Fruit fly (Drosophila melanogaster) whole organism, wandering third instar larva: ENCODE data around the gene Pxd.

Source experiments
- Abd-B ChIP-seq: fragments of >200 bp; optimal IDR thresholded peaks from 2 replicates; lab custom pipeline; 2017; ENCODE audit warnings: missing biosample characterization, missing genetic modification characterization
- CG32264 ChIP-seq: fragments of 200-800 bp; sonication (Bioruptor generic); optimal IDR thresholded peaks from 2 replicates; lab custom pipeline; 2016; ENCODE audit warnings: missing biosample characterization, missing genetic modification characterization
- CG9705 ChIP-seq: fragments of 200-800 bp; sonication (Bioruptor generic); optimal IDR thresholded peaks from 2 replicates; lab custom pipeline; 2018; ENCODE audit warnings: missing biosample characterization, mild to moderate bottlenecking, missing genetic modification characterization
- CrebA ChIP-seq: fragments of 200-800 bp; sonication (Bioruptor generic); optimal IDR thresholded peaks from 2 replicates; lab custom pipeline; 2016; ENCODE audit warnings: missing biosample characterization, mild to moderate bottlenecking, missing genetic modification characterization, borderline replicate concordance
- Dfd ChIP-seq: fragments of >200 bp; optimal IDR thresholded peaks from 2 replicates; lab custom pipeline; 2017; ENCODE audit warnings: missing biosample characterization, missing genetic modification characterization
- Dif ChIP-seq: fragments of 200-275, 200-300 bp; sonication (Bioruptor generic); optimal IDR thresholded peaks from 2 replicates; lab custom pipeline; 2018; ENCODE audit warnings: missing biosample characterization, missing genetic modification characterization; ENCODE audit not compliant: partially characterized antibody
- GATAd ChIP-seq: sonication (Bioruptor generic); optimal IDR thresholded peaks from 2 replicates; lab custom pipeline; 2016; ENCODE audit warnings: missing biosample characterization, missing genetic modification characterization
- HLH106 ChIP-seq: fragments of 200-800 bp; optimal IDR thresholded peaks from 3 replicates; lab custom pipeline; 2019; ENCODE audit warnings: missing biosample characterization, mild to moderate bottlenecking, missing genetic modification characterization, moderate library complexity
- Hnf4 ChIP-seq: fragments of 200-800 bp; sonication (Bioruptor generic); optimal IDR thresholded peaks from 2 replicates; lab custom pipeline; 2016; ENCODE audit warnings: missing biosample characterization, mild to moderate bottlenecking, missing genetic modification characterization
- Hr78 ChIP-seq: fragments of >200 bp; optimal IDR thresholded peaks from 2 replicates; lab custom pipeline; 2017; ENCODE audit warnings: missing biosample characterization, missing genetic modification characterization
- Hr83 ChIP-seq: fragments of 200-300 bp; sonication (Bioruptor generic); optimal IDR thresholded peaks from 2 replicates; lab custom pipeline; 2016; ENCODE audit warnings: missing biosample characterization, mild to moderate bottlenecking, missing genetic modification characterization, moderate library complexity; ENCODE audit not compliant: poor library complexity, severe bottlenecking
- Jra ChIP-seq: sonication (Bioruptor generic); optimal IDR thresholded peaks from 2 replicates; lab custom pipeline; 2016; ENCODE audit warnings: missing biosample characterization, missing genetic modification characterization
- Myc ChIP-seq: fragments of >200 bp; optimal IDR thresholded peaks from 2 replicates; lab custom pipeline; 2017
- OdsH ChIP-seq: fragments of 200-800 bp; sonication (Bioruptor generic); optimal IDR thresholded peaks from 2 replicates; lab custom pipeline; 2016; ENCODE audit warnings: missing biosample characterization, mild to moderate bottlenecking, missing genetic modification characterization
- Rel ChIP-seq, 2 experiments: fragments of 200-800 bp; sonication (Bioruptor generic) in 1 of 2; optimal IDR thresholded peaks; 2 replicates in 1 of 2; 3 replicates in 1 of 2; lab custom pipeline; 2016 to 2019; ENCODE audit warnings: mild to moderate bottlenecking in 2 of 2, missing biosample characterization in 2 of 2, missing genetic modification characterization in 2 of 2, moderate library complexity in 1 of 2
- Sp1 ChIP-seq: fragments of 200-800 bp; sonication (Bioruptor generic); optimal IDR thresholded peaks from 3 replicates; lab custom pipeline; 2019; ENCODE audit warnings: missing biosample characterization, mild to moderate bottlenecking, missing genetic modification characterization, moderate library complexity
- Vsx2 ChIP-seq: fragments of 200-300, 225-300 bp; sonication (Bioruptor generic); optimal IDR thresholded peaks from 2 replicates; lab custom pipeline; 2018; ENCODE audit warnings: missing biosample characterization, missing genetic modification characterization; ENCODE audit not compliant: partially characterized antibody
- brk ChIP-seq: fragments of 200-800 bp; sonication (Bioruptor generic); optimal IDR thresholded peaks from 2 replicates; lab custom pipeline; 2016; ENCODE audit warnings: missing biosample characterization, mild to moderate bottlenecking, missing genetic modification characterization
- dmrt93B ChIP-seq: fragments of 200-800 bp; sonication (Bioruptor generic); optimal IDR thresholded peaks from 2 replicates; lab custom pipeline; 2018; ENCODE audit warnings: missing biosample characterization, mild to moderate bottlenecking, missing genetic modification characterization
- dsf ChIP-seq: sonication (Bioruptor generic); optimal IDR thresholded peaks from 2 replicates; lab custom pipeline; 2016; ENCODE audit warnings: missing biosample characterization, missing genetic modification characterization, borderline replicate concordance
- ey ChIP-seq: fragments of 200-800 bp; sonication (Bioruptor generic); optimal IDR thresholded peaks from 2 replicates; lab custom pipeline; 2016; ENCODE audit warnings: missing biosample characterization, missing genetic modification characterization
- foxo ChIP-seq, 2 experiments: fragments of 200-800 bp; sonication (Bioruptor generic); optimal IDR thresholded peaks; 2 replicates in 1 of 2; 3 replicates in 1 of 2; lab custom pipeline; 2016 to 2017; ENCODE audit warnings: missing biosample characterization in 2 of 2, missing genetic modification characterization in 2 of 2
- fru ChIP-seq: fragments of 200-800 bp; sonication (Bioruptor generic); optimal IDR thresholded peaks from 3 replicates; lab custom pipeline; 2016; ENCODE audit warnings: missing biosample characterization, mild to moderate bottlenecking, missing genetic modification characterization
- h ChIP-seq: fragments of 200-800 bp; sonication (Bioruptor generic); optimal IDR thresholded peaks from 3 replicates; lab custom pipeline; 2016; ENCODE audit warnings: missing biosample characterization, mild to moderate bottlenecking, missing genetic modification characterization
- jim ChIP-seq: fragments of 175-275, 200-325 bp; sonication (Bioruptor generic); optimal IDR thresholded peaks from 2 replicates; lab custom pipeline; 2016; ENCODE audit warnings: missing biosample characterization, mild to moderate bottlenecking, missing genetic modification characterization
- lola ChIP-seq: fragments of >200 bp; optimal IDR thresholded peaks from 2 replicates; lab custom pipeline; 2017; ENCODE audit warnings: missing biosample characterization, missing genetic modification characterization
- pan ChIP-seq: fragments of >200 bp; optimal IDR thresholded peaks from 2 replicates; lab custom pipeline; 2017
- psq ChIP-seq: fragments of 200-800 bp; sonication (Bioruptor generic); optimal IDR thresholded peaks from 3 replicates; lab custom pipeline; 2017; ENCODE audit warnings: missing biosample characterization, mild to moderate bottlenecking, missing genetic modification characterization, moderate library complexity
- rgr ChIP-seq: fragments of 200-800 bp; sonication (Bioruptor generic); optimal IDR thresholded peaks from 3 replicates; lab custom pipeline; 2016; ENCODE audit warnings: missing biosample characterization, mild to moderate bottlenecking, missing genetic modification characterization
- sage ChIP-seq: fragments of 200-800 bp; sonication (Bioruptor generic); optimal IDR thresholded peaks from 2 replicates; lab custom pipeline; 2016; ENCODE audit warnings: missing biosample characterization, mild to moderate bottlenecking, missing genetic modification characterization
- sv ChIP-seq: fragments of 200-800 bp; sonication (Bioruptor generic); optimal IDR thresholded peaks from 3 replicates; lab custom pipeline; 2016; ENCODE audit warnings: missing biosample characterization, missing genetic modification characterization
- tai ChIP-seq: sonication (Bioruptor generic); optimal IDR thresholded peaks from 2 replicates; lab custom pipeline; 2016; ENCODE audit warnings: missing biosample characterization, missing genetic modification characterization
- usp ChIP-seq: fragments of >200 bp; optimal IDR thresholded peaks from 2 replicates; lab custom pipeline; 2017; ENCODE audit warnings: missing biosample characterization, missing genetic modification characterization
- woc ChIP-seq: sonication (Bioruptor generic); optimal IDR thresholded peaks from 2 replicates; lab custom pipeline; 2016; ENCODE audit warnings: missing biosample characterization, mild to moderate bottlenecking, missing genetic modification characterization

Gene Pxd

DNA sequence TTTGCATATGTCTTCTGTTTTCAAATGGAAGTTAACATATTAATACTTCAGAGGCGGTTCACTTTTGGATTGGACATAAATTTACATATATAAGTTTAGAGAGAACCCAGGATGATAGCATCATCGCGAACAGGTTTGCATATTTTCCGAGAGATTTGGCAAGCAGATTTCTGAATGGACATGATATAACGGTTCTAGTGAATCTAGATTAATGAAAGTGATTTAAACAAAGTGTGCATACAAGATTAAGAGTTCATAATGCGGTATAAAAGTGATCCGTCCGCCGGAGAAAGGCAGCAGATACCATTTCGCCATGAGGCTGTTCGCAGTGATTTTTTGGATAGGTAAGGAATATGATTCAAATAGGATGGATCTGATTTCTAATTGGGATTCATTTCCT is 14.0 kb downstream of the Pxd start, which contains the start of gene CG5225:
TSS of gene CG5225 (plus strand) at position 301 of the 400 bp plus-strand sequence.
- TF ChIP-seq foxo (GFP tag; optimal IDR thresholded peaks at IDR 0.05; lab: Kevin White, UChicago) (no peak), Dif (GFP tag; lab: Kevin White, UChicago) (no peak), dsf (no peak), rgr (GFP tag; lab: Kevin White, UChicago) (no peak), Hr83 (GFP tag; lab: Kevin White, UChicago) (no peak), OdsH (GFP tag; lab: Kevin White, UChicago) (no peak), dmrt93B (GFP tag; lab: Kevin White, UChicago) (no peak), GATAd (GFP tag; lab: Kevin White, UChicago) (no peak), Jra (GFP tag; lab: Kevin White, UChicago) (no peak), ey (GFP tag; lab: Kevin White, UChicago) (no peak), Hnf4 (GFP tag; lab: Kevin White, UChicago) (no peak), Myc (lab: Kevin White, UChicago) (no peak), lola (GFP tag; lab: Kevin White, UChicago) (no peak), sage (GFP tag; lab: Kevin White, UChicago) (no peak), woc (GFP tag; lab: Kevin White, UChicago) (no peak), Dfd (GFP tag; lab: Kevin White, UChicago) (no peak), CG32264 (no peak)

DNA sequence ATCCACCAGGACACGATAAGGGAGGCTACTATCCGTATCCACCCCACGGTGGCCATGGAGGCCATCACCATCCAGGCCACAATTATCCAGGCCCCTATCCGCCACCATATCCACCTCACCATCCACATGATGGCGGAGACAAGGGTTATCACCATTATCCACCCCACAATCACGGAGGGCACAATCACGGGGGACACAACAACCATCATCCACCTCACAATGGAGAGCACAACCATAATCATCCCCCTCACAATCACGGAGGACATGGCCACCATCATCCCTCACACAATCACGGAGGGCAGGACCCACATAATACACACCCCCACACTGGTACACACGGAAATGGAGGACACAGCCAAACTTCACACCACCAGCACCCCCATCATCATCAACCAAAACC is 15.4 kb downstream of the Pxd start:
- TF ChIP-seq h (GFP tag; lab: Kevin White, UChicago), result no peak
- no peak for TF ChIP-seq sage (GFP tag; lab: Kevin White, UChicago)
- no peak for TF ChIP-seq jim (GFP tag; lab: Kevin White, UChicago)
- TF ChIP-seq HLH106 (tag; lab: Kevin White, UChicago), result no peak
- TF ChIP-seq Rel (GFP tag; optimal IDR thresholded peaks at IDR 0.05; lab: Kevin White, UChicago), result no peak
- TF ChIP-seq Rel (tag; optimal IDR thresholded peaks at IDR 0.05; lab: Kevin White, UChicago), result no peak
- no peak for TF ChIP-seq woc (GFP tag; lab: Kevin White, UChicago)
- no peak for TF ChIP-seq tai (GFP tag; lab: Kevin White, UChicago)
- no peak for TF ChIP-seq Vsx2
- no peak for TF ChIP-seq Hnf4 (GFP tag; lab: Kevin White, UChicago)
- no peak for TF ChIP-seq Hr83 (GFP tag; lab: Kevin White, UChicago)
- TF ChIP-seq Dfd (GFP tag; lab: Kevin White, UChicago), result no peak
- TF ChIP-seq dsf, result no peak
- TF ChIP-seq psq (GFP tag; lab: Kevin White, UChicago), result no peak
- TF ChIP-seq Hr78 (GFP tag; lab: Kevin White, UChicago), result no peak
- no peak for TF ChIP-seq CG32264
- no peak for TF ChIP-seq Abd-B (GFP tag; lab: Kevin White, UChicago)

DNA sequence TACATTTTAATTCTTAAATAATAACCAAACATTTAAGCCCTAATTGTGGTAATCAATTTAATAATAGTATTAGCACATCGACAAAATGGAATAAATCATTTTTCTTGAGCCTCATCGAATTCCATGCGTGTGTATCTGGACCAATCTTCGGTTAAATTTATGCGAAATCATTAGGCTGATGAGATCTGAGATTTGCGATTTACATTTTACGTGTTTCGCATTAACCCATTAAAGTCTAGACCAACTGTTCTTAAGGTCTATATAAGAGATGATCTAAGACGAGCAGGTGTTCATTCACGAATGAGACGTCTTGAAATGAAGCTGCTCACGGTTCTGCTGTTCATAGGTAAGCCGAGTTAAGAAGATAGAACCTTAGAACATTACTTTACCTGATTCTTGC is 17.1 kb downstream of the Pxd start, which contains the start of gene CG31268:
TSS of gene CG31268 (plus strand) at position 301 of the 400 bp plus-strand sequence.
- no peak for TF ChIP-seq sage (GFP tag; lab: Kevin White, UChicago)
- TF ChIP-seq OdsH (GFP tag; lab: Kevin White, UChicago), result no peak
- TF ChIP-seq Myc (lab: Kevin White, UChicago), result no peak
- no peak for TF ChIP-seq Jra (GFP tag; lab: Kevin White, UChicago)
- no peak for TF ChIP-seq CG9705 (GFP tag; lab: Kevin White, UChicago)
- TF ChIP-seq Dfd (GFP tag; lab: Kevin White, UChicago), result no peak
- no peak for TF ChIP-seq rgr (GFP tag; lab: Kevin White, UChicago)
- no peak for TF ChIP-seq brk (GFP tag; lab: Kevin White, UChicago)
- no peak for TF ChIP-seq pan
- no peak for TF ChIP-seq usp (GFP tag; lab: Kevin White, UChicago)
- TF ChIP-seq sv (GFP tag; lab: Kevin White, UChicago), result no peak
- TF ChIP-seq, all 38 proteins: peak for 0

DNA sequence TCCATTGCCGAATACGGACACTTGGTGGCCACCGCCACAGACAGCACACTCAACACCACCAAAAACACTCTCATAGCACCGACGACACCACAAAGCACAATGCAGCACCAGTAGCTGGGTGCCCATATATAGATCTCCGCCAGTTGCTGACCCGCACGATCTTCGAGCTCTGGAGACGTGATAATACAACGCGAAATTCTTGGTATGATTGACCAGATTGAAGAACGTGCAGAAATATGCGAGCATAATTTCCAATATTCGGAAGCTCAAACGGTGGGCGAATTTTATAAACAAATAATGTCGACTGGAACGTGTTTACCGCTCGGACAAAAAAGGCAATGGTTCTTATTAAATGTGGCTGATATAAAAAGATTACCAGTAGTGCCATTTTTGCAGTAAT is 21.6 kb downstream of the Pxd start, which contains the start of gene CG4009:
TSS of gene CG4009 (minus strand) at position 101 of the 400 bp plus-strand sequence.
- TF ChIP-seq fru (GFP tag; lab: Kevin White, UChicago), result no peak
- TF ChIP-seq CrebA (GFP tag; lab: Kevin White, UChicago), result no peak
- TF ChIP-seq Dfd (GFP tag; lab: Kevin White, UChicago), result no peak
- TF ChIP-seq GATAd (GFP tag; lab: Kevin White, UChicago), result no peak
- no peak for TF ChIP-seq sv (GFP tag; lab: Kevin White, UChicago)
- no peak for TF ChIP-seq CG32264
- TF ChIP-seq OdsH (GFP tag; lab: Kevin White, UChicago), result no peak
- TF ChIP-seq dsf, result no peak
- no peak for TF ChIP-seq Sp1
- TF ChIP-seq foxo (GFP tag; optimal IDR thresholded peaks at IDR 0.05; lab: Kevin White, UChicago), result no peak
- TF ChIP-seq Rel (GFP tag; optimal IDR thresholded peaks at IDR 0.05; lab: Kevin White, UChicago), result no peak
- no peak for TF ChIP-seq Rel (tag; optimal IDR thresholded peaks at IDR 0.05; lab: Kevin White, UChicago)
- no peak for TF ChIP-seq Myc (lab: Kevin White, UChicago)
- TF ChIP-seq Hr83 (GFP tag; lab: Kevin White, UChicago), result no peak
- no peak for TF ChIP-seq CG9705 (GFP tag; lab: Kevin White, UChicago)
